Worm (Caenorhabditis elegans): ENCODE measurements around the gene R07E5.5.

- TF ChIP-seq ama-1 (optimal IDR thresholded peaks at IDR 0.05) (no peak), ceh-45 (GFP tag; IDR thresholded peaks at IDR 0.05) (no peak)
Observed at ce11 chrIII:4367649-4368048, 29.6 kb upstream of the R07E5.5 start, which contains the start of gene ckb-2.

Measured in whole organism, late embryonic.